Worm (Caenorhabditis elegans): ENCODE data around the gene F55A11.6.

The F55A11.6 gene

ce11 chrV:11802508-11802907 lies 25.9 kb downstream of the F55A11.6 start (continued):
- TF ChIP-seq hlh-30 (tag; optimal IDR thresholded peaks at IDR 0.05; ENCODE audit: insufficient read depth) (peak; percentile 69), fkh-10 (GFP tag; optimal IDR thresholded peaks at IDR 0.05) (no peak), nhr-237 (tag; optimal IDR thresholded peaks at IDR 0.05) (peak; percentile 24), lin-13 (GFP tag; optimal IDR thresholded peaks at IDR 0.05) (no peak), duxl-1 (tag; optimal IDR thresholded peaks at IDR 0.05; ENCODE audit: poor library complexity) (no peak), zag-1 (tag; optimal IDR thresholded peaks at IDR 0.05) (no peak), hlh-11 (tag; optimal IDR thresholded peaks at IDR 0.05) (peak; percentile 89), zfp-2 (tag; optimal IDR thresholded peaks at IDR 0.05) (no peak), zfp-3 (GFP tag; conservative IDR thresholded peaks at IDR 0.05) (no peak), daf-12 (tag; optimal IDR thresholded peaks at IDR 0.05) (no peak), dmd-8 (GFP tag; IDR thresholded peaks at IDR 0.05) (no peak), D1046.2 (GFP tag; IDR thresholded peaks at IDR 0.05) (no peak), unc-62 (GFP tag; optimal IDR thresholded peaks at IDR 0.05 in 1 of 2) (peak in 1 of 2 experiments; percentile 95), unc-62 (tag; optimal IDR thresholded peaks at IDR 0.05) (no peak), ctbp-1 (GFP tag; IDR thresholded peaks at IDR 0.05) (peak; percentile 45; the same call in 1 of the 2 replicates), ceh-28 (tag; optimal IDR thresholded peaks at IDR 0.05) (no peak), tra-1 (GFP tag; IDR thresholded peaks at IDR 0.05) (peak; percentile 61; the same call in 1 of the 2 replicates), madf-5 (GFP tag; IDR thresholded peaks at IDR 0.05) (no peak), vab-7 (GFP tag; IDR thresholded peaks at IDR 0.05) (no peak), dpl-1 (GFP tag; optimal IDR thresholded peaks at IDR 0.05) (no peak), php-3 (GFP tag; IDR thresholded peaks at IDR 0.05) (no peak; the same call in 1 of the 2 replicates), ces-1 (GFP tag; optimal IDR thresholded peaks at IDR 0.05) (no peak), rbr-2 (tag; optimal IDR thresholded peaks at IDR 0.05) (peak; percentile 6), F37D6.2 (tag; optimal IDR thresholded peaks at IDR 0.05) (no peak), spr-1 (tag; optimal IDR thresholded peaks at IDR 0.05) (no peak), Y75B8A.6 (GFP tag; IDR thresholded peaks at IDR 0.05) (no peak), mxl-3 (GFP tag; optimal IDR thresholded peaks at IDR 0.05) (peak; percentile 99), ama-1 (optimal IDR thresholded peaks at IDR 0.05) (no peak), fos-1 (tag; optimal IDR thresholded peaks at IDR 0.05) (no peak), R02D3.7 (tag; optimal IDR thresholded peaks at IDR 0.05) (no peak), lin-15B (tag; optimal IDR thresholded peaks at IDR 0.05) (no peak), dve-1 (tag; optimal IDR thresholded peaks at IDR 0.05; ENCODE audit: insufficient read depth) (peak; percentile 81), gei-8 (GFP tag; optimal IDR thresholded peaks at IDR 0.05) (peak; percentile 86), F49E8.2 (tag; optimal IDR thresholded peaks at IDR 0.05; ENCODE audit: borderline replicate concordance) (no peak), lin-38 (GFP tag; IDR thresholded peaks at IDR 0.05) (no peak), nhr-76 (tag; optimal IDR thresholded peaks at IDR 0.05) (no peak), Y5F2A.4 (GFP tag; optimal IDR thresholded peaks at IDR 0.05) (no peak), egl-43 (GFP tag; IDR thresholded peaks at IDR 0.05) (no peak), unc-39 (tag; optimal IDR thresholded peaks at IDR 0.05) (no peak), nhr-42 (GFP tag; IDR thresholded peaks at IDR 0.05) (no peak), ZK546.5 (tag; optimal IDR thresholded peaks at IDR 0.05) (no peak), aly-2 (tag; optimal IDR thresholded peaks at IDR 0.05) (no peak), egl-27 (tag; optimal IDR thresholded peaks at IDR 0.05) (no peak), daf-19 (GFP tag; conservative IDR thresholded peaks at IDR 0.05) (no peak), sdz-12 (GFP tag; optimal IDR thresholded peaks at IDR 0.05) (no peak), saeg-2 (GFP tag; IDR thresholded peaks at IDR 0.05) (0 out of 2 replicates have a peak, but pooled peaks have one; percentile 24), skn-1 (tag; optimal IDR thresholded peaks at IDR 0.05) (no peak), cey-2 (tag; optimal IDR thresholded peaks at IDR 0.05; ENCODE audit: borderline replicate concordance, insufficient read depth) (peak; percentile 94), ztf-11 (tag; optimal IDR thresholded peaks at IDR 0.05) (no peak), zip-2 (tag; optimal IDR thresholded peaks at IDR 0.05) (no peak), nhr-48 (tag; optimal IDR thresholded peaks at IDR 0.05) (peak; percentile 98), lin-39 (tag; optimal IDR thresholded peaks at IDR 0.05) (no peak)

All from whole organism, L4 larva.